Worm (Caenorhabditis elegans): Measurements from ENCODE around the gene sre-15.

The sre-15 gene

DNA sequence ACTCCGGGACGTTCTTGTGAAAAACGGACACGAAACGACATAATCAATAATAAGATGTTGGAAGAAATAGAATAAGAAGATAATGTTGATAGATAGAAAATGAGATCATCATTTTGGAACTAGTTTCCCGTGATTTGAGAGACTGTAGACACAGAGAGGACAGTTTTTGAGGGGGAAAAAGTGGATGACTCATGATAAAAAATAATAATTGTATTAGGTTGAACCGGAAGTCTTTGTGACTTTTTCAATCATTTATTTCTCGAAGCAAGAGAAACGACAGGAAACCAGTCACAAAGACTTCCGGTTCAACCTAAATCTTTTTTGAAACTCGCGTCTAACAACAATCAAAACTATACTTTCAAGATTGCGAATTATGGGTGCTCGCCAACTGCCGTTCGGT lies 17.6 kb downstream of the sre-15 start, which contains the start of gene mlt-3:
mlt-3 (minus strand) TSS at position 101 of the 400 bp plus-strand sequence.
- TF ChIP-seq him-1 (tag; optimal IDR thresholded peaks at IDR 0.05) (no peak), dpl-1 (GFP tag; optimal IDR thresholded peaks at IDR 0.05) (no peak), egl-18 (GFP tag; IDR thresholded peaks at IDR 0.05) (no peak), dox-1 (GFP tag; IDR thresholded peaks at IDR 0.05) (no peak), akir-1 (GFP tag; optimal IDR thresholded peaks at IDR 0.05) (no peak), madf-6 (GFP tag; IDR thresholded peaks at IDR 0.05) (no peak)

DNA sequence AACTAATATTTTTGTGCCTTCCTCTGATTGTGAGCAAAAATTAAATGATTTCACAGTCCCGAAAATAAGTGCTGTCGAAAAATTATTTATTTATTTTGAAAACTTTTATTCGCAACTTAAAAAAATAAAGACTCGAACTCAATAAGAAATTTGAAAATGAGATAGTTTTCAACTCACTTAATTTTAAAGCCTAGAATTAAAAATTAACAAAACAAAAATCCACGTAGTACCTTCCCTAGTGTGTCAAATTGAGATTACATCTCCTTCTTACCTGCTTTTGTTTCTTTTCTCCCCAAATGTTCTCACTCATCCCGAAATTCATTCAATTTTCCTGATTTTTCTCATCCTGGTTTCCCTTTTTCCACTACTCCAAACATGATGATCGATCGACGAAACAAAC lies 25.3 kb downstream of the sre-15 start, which contains the start of gene F35G2.5:
F35G2.5 (plus strand) TSS at position 301 of the 400 bp plus-strand sequence.
- no peak for TF ChIP-seq K12H6.12 (tag; optimal IDR thresholded peaks at IDR 0.05)
- no peak for TF ChIP-seq attf-3 (GFP tag; conservative IDR thresholded peaks at IDR 0.05)
- TF ChIP-seq madf-8 (GFP tag; conservative IDR thresholded peaks at IDR 0.05) = no peak
- no peak for TF ChIP-seq madf-3 (GFP tag; IDR thresholded peaks at IDR 0.05)
- TF ChIP-seq ceh-58 (GFP tag; IDR thresholded peaks at IDR 0.05) = no peak
- TF ChIP-seq zfh-2 (GFP tag; conservative IDR thresholded peaks at IDR 0.05) = no peak
- TF ChIP-seq fkh-3 (tag; optimal IDR thresholded peaks at IDR 0.05) = no peak
- TF ChIP-seq nhr-90 (tag; optimal IDR thresholded peaks at IDR 0.05) = no peak
- TF ChIP-seq D2030.7 (GFP tag; IDR thresholded peaks at IDR 0.05) = no peak
- no peak for TF ChIP-seq athp-1 (tag; optimal IDR thresholded peaks at IDR 0.05)
- TF ChIP-seq K11D2.4 (GFP tag; IDR thresholded peaks at IDR 0.05) = no peak
- TF ChIP-seq snpc-1.3 (tag; optimal IDR thresholded peaks at IDR 0.05; ENCODE audit: insufficient read depth) = no peak
- TF ChIP-seq gei-17 (GFP tag; optimal IDR thresholded peaks at IDR 0.05) = no peak
- no peak for TF ChIP-seq hrde-1 (tag; optimal IDR thresholded peaks at IDR 0.05; ENCODE audit: borderline replicate concordance)

DNA sequence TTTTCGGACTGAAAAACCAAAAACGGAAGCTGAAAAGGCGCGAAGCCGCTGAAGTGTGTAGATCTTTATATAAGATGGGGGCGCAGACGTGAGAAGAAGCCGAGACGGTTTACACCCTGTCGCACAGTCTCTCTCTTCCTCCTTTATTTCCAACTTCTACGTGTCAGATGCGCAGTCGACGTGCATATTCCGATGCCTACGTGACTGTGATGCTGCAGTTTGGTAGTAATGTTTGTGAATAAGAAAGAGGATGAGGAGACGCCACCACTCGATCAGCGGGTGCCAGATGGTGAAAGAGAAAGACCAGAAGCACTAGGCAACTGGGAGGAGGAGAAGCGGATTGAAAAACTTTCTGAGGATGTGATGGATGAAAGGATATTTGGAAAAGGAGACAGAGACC lies 26.4 kb downstream of the sre-15 start:
- TF ChIP-seq D2030.7 (GFP tag; IDR thresholded peaks at IDR 0.05) (no peak), hmg-20 (GFP tag; IDR thresholded peaks at IDR 0.05) (no peak), madf-3 (GFP tag; IDR thresholded peaks at IDR 0.05) (no peak), mcd-1 (GFP tag; IDR thresholded peaks at IDR 0.05) (no peak), snpc-1.1 (tag; optimal IDR thresholded peaks at IDR 0.05; ENCODE audit: insufficient read depth) (no peak), him-1 (tag; optimal IDR thresholded peaks at IDR 0.05) (no peak), snpc-1.3 (tag; optimal IDR thresholded peaks at IDR 0.05; ENCODE audit: insufficient read depth) (no peak), Y67H2A.10 (GFP tag; conservative IDR thresholded peaks at IDR 0.05) (no peak), lin-35 (GFP tag; optimal IDR thresholded peaks at IDR 0.05) (no peak), lin-26 (GFP tag; IDR thresholded peaks at IDR 0.05) (no peak), gei-17 (GFP tag; optimal IDR thresholded peaks at IDR 0.05) (no peak), nhr-27 (tag; optimal IDR thresholded peaks at IDR 0.05) (no peak), somi-1 (GFP tag; optimal IDR thresholded peaks at IDR 0.05) (no peak), ama-1 (optimal IDR thresholded peaks at IDR 0.05) (no peak), ama-1 (GFP tag; optimal IDR thresholded peaks at IDR 0.05) (no peak), hrde-1 (tag; optimal IDR thresholded peaks at IDR 0.05; ENCODE audit: borderline replicate concordance) (no peak), rec-8 (tag; optimal IDR thresholded peaks at IDR 0.05) (no peak), bed-1 (GFP tag; IDR thresholded peaks at IDR 0.05) (no peak), nfya-2 (GFP tag; IDR thresholded peaks at IDR 0.05) (no peak)

DNA sequence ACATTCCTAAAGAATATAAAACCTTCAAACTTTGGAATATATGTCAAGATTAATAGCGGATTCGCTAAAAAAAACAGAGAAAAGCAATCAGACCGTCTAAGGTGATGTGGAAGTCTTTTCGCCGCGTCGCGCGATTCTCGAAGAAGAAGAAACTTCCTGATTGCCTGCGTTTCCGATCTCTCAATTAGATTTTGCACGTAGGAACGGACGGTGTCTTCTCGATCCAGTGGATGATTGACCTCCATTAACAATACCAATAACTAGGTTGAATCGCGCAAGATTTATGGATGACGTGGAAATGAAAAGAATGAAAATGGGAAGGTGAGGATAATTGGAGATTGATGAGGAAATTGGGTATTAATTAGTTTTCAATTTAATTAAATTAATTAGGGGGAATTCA lies 27.5 kb downstream of the sre-15 start:
- TF ChIP-seq lsl-1 (GFP tag; optimal IDR thresholded peaks at IDR 0.05) (no peak), unc-130 (GFP tag; optimal IDR thresholded peaks at IDR 0.05) (no peak), madf-6 (GFP tag; IDR thresholded peaks at IDR 0.05) (no peak), cebp-2 (GFP tag; IDR thresholded peaks at IDR 0.05) (no peak), F57C9.4 (tag; optimal IDR thresholded peaks at IDR 0.05) (no peak), ama-1 (optimal IDR thresholded peaks at IDR 0.05) (peak; percentile 20), ama-1 (GFP tag; optimal IDR thresholded peaks at IDR 0.05) (no peak), F23B12.7 (tag; optimal IDR thresholded peaks at IDR 0.05; ENCODE audit: insufficient read depth) (no peak)
